Worm (Caenorhabditis elegans) whole organism, dauer: ENCODE results near the gene sedl-1.

Experiments
- unc-62 ChIP-seq: sonication (generic microtip); optimal IDR thresholded peaks from 2 replicates; lab custom pipeline; 2017; ENCODE audit warnings: missing biosample characterization, missing genetic modification reagents, missing genetic modification characterization

sedl-1 gene

ce11 chrX:1440161-1440560 is at the start of gene sedl-1:
Gene sedl-1 (minus strand): TSS chrX:1440261.
- TF ChIP-seq unc-62 (GFP tag; lab: Kevin White, UChicago), result no peak

DNA sequence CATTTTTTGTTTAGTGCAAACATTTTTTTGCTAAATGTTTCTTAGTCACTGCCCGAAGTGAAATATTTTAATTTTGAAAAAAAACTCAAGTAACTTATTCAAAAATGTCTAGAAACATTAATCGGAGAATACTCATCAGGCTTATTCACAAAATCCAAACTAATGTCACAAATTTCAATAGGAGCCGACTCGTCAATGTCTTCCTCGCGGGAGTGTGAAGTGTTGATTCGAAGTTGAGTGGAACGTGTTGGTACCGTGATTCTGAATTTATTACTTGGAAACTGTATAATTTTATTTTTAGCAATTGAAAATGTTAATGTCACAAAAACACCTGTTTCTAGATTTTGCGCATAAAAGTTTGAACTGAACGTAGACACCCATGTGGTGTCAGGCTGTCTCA is 49.5 kb upstream of the sedl-1 start:
- no peak for TF ChIP-seq unc-62 (GFP tag; lab: Kevin White, UChicago)

ce11 chrX:1488775-1489174 is 48.7 kb upstream of the sedl-1 start:
- TF ChIP-seq unc-62 (GFP tag; lab: Kevin White, UChicago), result no peak

ce11 chrX:1487096-1487495 is 47.0 kb upstream of the sedl-1 start:
- TF ChIP-seq unc-62 (GFP tag; lab: Kevin White, UChicago), result no peak

DNA sequence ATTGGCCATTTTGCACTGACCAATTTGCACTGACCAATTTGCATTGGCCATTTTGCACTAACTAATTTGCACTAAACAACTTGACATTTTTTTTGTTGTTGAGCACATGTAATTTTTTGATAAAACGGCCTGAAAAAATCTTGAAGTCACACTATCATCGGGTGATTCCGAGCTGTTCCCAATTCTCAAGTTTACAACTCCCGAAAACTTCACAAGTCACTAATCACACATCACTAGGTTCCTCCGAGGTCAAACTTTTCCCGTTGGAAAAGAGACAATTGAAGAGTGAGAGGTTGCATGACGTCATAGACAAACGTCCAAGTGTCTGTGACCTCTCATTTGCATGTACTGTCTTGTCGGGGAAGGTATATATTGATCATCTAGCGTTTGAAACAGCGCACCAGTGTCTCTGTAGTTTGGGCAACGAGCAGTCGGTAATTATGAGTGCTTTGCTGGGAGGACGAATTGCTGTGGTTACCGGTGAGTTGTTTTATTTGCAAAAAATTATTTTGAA is 46.1 kb upstream of the sedl-1 start, which contains the start of the genes D1005.10 and dhs-25:
Gene D1005.10 (minus strand): TSS at position 51 of the 514 bp plus-strand sequence.
Gene dhs-25 (plus strand): TSS at position 398 of the 514 bp plus-strand sequence.
- TF ChIP-seq unc-62 (GFP tag; lab: Kevin White, UChicago), result no peak

- TF ChIP-seq unc-62 (GFP tag; lab: Kevin White, UChicago), result no peak
Measured at ce11 chrX:1485718-1486117, 45.7 kb upstream of the sedl-1 start, which contains the start of gene D1005.4. Gene D1005.4 (minus strand): TSS chrX:1485818.

ce11 chrX:1483229-1483628 is 43.2 kb upstream of the sedl-1 start:
- TF ChIP-seq unc-62 (GFP tag; lab: Kevin White, UChicago), result no peak

ce11 chrX:1480564-1480963 is 40.5 kb upstream of the sedl-1 start:
- no peak for TF ChIP-seq unc-62 (GFP tag; lab: Kevin White, UChicago)

- no peak for TF ChIP-seq unc-62 (GFP tag; lab: Kevin White, UChicago)
Measured at ce11 chrX:1479637-1480036, 39.6 kb upstream of the sedl-1 start.

- TF ChIP-seq unc-62 (GFP tag; lab: Kevin White, UChicago), result no peak
Measured at ce11 chrX:1479190-1479589, 39.1 kb upstream of the sedl-1 start, which contains the start of gene acly-1. Gene acly-1 (plus strand): TSS chrX:1479542.

DNA sequence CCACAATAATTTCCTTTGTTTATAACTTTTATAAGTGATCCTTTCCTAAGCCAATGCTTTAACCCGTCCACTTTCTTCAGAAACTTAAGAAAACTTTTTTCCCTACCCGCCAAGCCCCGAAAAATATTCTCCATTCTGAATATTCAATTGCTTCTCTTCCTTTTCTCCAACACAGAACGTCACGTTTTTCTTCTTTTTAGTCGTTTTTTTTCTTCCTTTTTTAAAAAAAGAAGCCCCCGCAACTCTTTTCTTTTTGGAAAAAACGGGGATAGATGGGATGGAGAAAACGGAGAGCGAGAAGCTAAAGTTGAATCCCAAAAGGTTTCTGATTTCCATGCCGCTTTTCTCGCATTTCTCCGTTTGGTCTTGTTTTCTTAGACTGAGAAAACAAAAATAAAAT is 38.5 kb upstream of the sedl-1 start:
- no peak for TF ChIP-seq unc-62 (GFP tag; lab: Kevin White, UChicago)

ce11 chrX:1477932-1478331 is 37.9 kb upstream of the sedl-1 start:
- no peak for TF ChIP-seq unc-62 (GFP tag; lab: Kevin White, UChicago)

ce11 chrX:1476005-1476404 is 35.9 kb upstream of the sedl-1 start:
- TF ChIP-seq unc-62 (GFP tag; lab: Kevin White, UChicago), result no peak

DNA sequence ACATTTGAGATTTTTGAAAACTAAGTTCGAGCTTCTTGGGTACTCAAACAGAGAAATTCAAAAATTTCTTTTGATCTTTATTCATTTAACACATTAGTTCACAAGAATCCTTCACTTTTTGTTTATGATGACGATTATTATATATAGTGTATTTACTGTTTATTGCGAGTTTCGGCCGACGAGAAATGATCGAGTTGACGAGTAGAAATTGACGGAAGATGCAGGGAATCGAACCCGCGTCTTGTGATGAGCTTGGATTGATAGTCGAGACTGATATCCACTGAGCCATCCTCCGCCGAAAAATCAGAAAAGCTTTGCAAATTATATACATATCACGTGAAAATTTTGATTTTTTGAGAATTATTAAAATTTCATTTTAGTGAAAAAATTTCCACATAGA is 33.7 kb upstream of the sedl-1 start:
- TF ChIP-seq unc-62 (GFP tag; lab: Kevin White, UChicago), result no peak

- no peak for TF ChIP-seq unc-62 (GFP tag; lab: Kevin White, UChicago)
Measured at ce11 chrX:1472880-1473279, 32.8 kb upstream of the sedl-1 start, which contains the start of gene D1005.5. Gene D1005.5 (minus strand): TSS chrX:1472980.

ce11 chrX:1471232-1471631 is 31.2 kb upstream of the sedl-1 start:
- TF ChIP-seq unc-62 (GFP tag; lab: Kevin White, UChicago), result no peak

ce11 chrX:1468057-1468456 is 28.0 kb upstream of the sedl-1 start:
- no peak for TF ChIP-seq unc-62 (GFP tag; lab: Kevin White, UChicago)
